Worm (Caenorhabditis elegans): ENCODE measurements around the gene cdh-5.

- no peak for TF ChIP-seq aly-2 (tag; optimal IDR thresholded peaks at IDR 0.05)
- TF ChIP-seq ceh-28 (tag; optimal IDR thresholded peaks at IDR 0.05), result no peak
- TF ChIP-seq nhr-23 (tag; optimal IDR thresholded peaks at IDR 0.05), result no peak
- no peak for TF ChIP-seq zag-1 (tag; optimal IDR thresholded peaks at IDR 0.05)
Observed at ce11 chrIV:8697436-8697835, 28.7 kb downstream of the cdh-5 start, which contains the start of gene ttll-11.
